Fruit fly (Drosophila melanogaster) whole organism, embryonic: ENCODE measurements around the gene Cont.

ENCODE experiments used
- Aef1 ChIP-seq: fragments of 200-800 bp; sonication (Bioruptor generic); IDR thresholded peaks from 3 replicates; pipeline ENCODE4 v1.3.6; 2022; ENCODE audit warnings: missing biosample characterization, missing genetic modification characterization
- BEAF-32 ChIP-seq: fragments of 200-800 bp; sonication (Bioruptor generic); optimal IDR thresholded peaks from 3 replicates; lab custom pipeline; 2017; ENCODE audit warnings: missing biosample characterization, missing genetic modification characterization, mild to moderate bottlenecking, moderate library complexity, missing genetic modification reagents
- Bgb ChIP-seq: fragments of 200-800 bp; sonication (Bioruptor generic); IDR thresholded peaks from 2 replicates; pipeline ENCODE4 v1.3.6; 2022; ENCODE audit warnings: missing biosample characterization, missing genetic modification characterization; ENCODE audit not compliant: partially characterized antibody
- Blimp-1 ChIP-seq: fragments of 200-800 bp; sonication (Bioruptor generic); optimal IDR thresholded peaks from 3 replicates; lab custom pipeline; 2018; ENCODE audit warnings: missing biosample characterization, missing genetic modification characterization, mild to moderate bottlenecking, moderate library complexity, missing genetic modification reagents
- BtbVII ChIP-seq: fragments of 200-800 bp; sonication (Bioruptor generic); optimal IDR thresholded peaks from 3 replicates; lab custom pipeline; 2017; ENCODE audit warnings: missing biosample characterization, mild to moderate bottlenecking, missing genetic modification characterization
- CG10267 ChIP-seq: fragments of 200-800 bp; sonication (Bioruptor generic); optimal IDR thresholded peaks from 2 replicates; lab custom pipeline; 2018; ENCODE audit warnings: missing biosample characterization, mild to moderate bottlenecking, missing genetic modification characterization, moderate library complexity
- CG10431 ChIP-seq: fragments of 200-800 bp; sonication (Bioruptor generic); optimal IDR thresholded peaks from 3 replicates; lab custom pipeline; 2018; ENCODE audit warnings: missing biosample characterization, mild to moderate bottlenecking, missing genetic modification characterization
- CG11723 ChIP-seq: fragments of 200-800 bp; sonication (Bioruptor generic); optimal IDR thresholded peaks from 2 replicates; lab custom pipeline; 2017; ENCODE audit warnings: missing biosample characterization, mild to moderate bottlenecking, missing genetic modification characterization
- CG12659 ChIP-seq: fragments of 200-800 bp; sonication (Bioruptor generic); optimal IDR thresholded peaks from 3 replicates; lab custom pipeline; 2017; ENCODE audit warnings: mild to moderate bottlenecking, missing biosample characterization, missing genetic modification reagents, missing genetic modification characterization
- CG1602 ChIP-seq: fragments of 200-800 bp; sonication (Bioruptor generic); optimal IDR thresholded peaks from 3 replicates; lab custom pipeline; 2016; ENCODE audit warnings: missing biosample characterization, missing genetic modification characterization
- CG1603 ChIP-seq: fragments of 200-800 bp; sonication (Bioruptor generic); optimal IDR thresholded peaks from 2 replicates; lab custom pipeline; 2019; ENCODE audit warnings: missing biosample characterization, mild to moderate bottlenecking, missing genetic modification characterization, moderate library complexity
- CG17186 ChIP-seq: fragments of 200-800 bp; sonication (Bioruptor generic); optimal IDR thresholded peaks from 3 replicates; lab custom pipeline; 2017; ENCODE audit warnings: missing biosample characterization, missing genetic modification reagents, missing genetic modification characterization
- CG2116 ChIP-seq: fragments of 200-800 bp; sonication (Bioruptor generic); optimal IDR thresholded peaks from 3 replicates; lab custom pipeline; 2018; ENCODE audit warnings: missing biosample characterization, mild to moderate bottlenecking, missing genetic modification characterization
- CG2712 ChIP-seq: fragments of 200-800 bp; optimal IDR thresholded peaks from 3 replicates; lab custom pipeline; 2019; ENCODE audit warnings: missing biosample characterization, mild to moderate bottlenecking, missing genetic modification characterization, moderate library complexity
- CG33213 ChIP-seq: fragments of 200-800 bp; sonication (Bioruptor generic); optimal IDR thresholded peaks from 3 replicates; lab custom pipeline; 2016; ENCODE audit warnings: missing biosample characterization, missing genetic modification characterization
- CG34224 ChIP-seq: fragments of 200-800 bp; sonication (Bioruptor generic); IDR thresholded peaks from 3 replicates; pipeline ENCODE4 v1.3.6; 2022; ENCODE audit warnings: missing biosample characterization, missing genetic modification characterization; ENCODE audit not compliant: partially characterized antibody
- CG3995 ChIP-seq: fragments of 200-800 bp; sonication (Bioruptor generic); optimal IDR thresholded peaks from 3 replicates; lab custom pipeline; 2016; ENCODE audit warnings: missing biosample characterization, missing genetic modification characterization
- CG4282 ChIP-seq: fragments of 200-800 bp; sonication (Bioruptor generic); optimal IDR thresholded peaks from 2 replicates; lab custom pipeline; 2016; ENCODE audit warnings: missing biosample characterization, missing genetic modification characterization
- CG6791 ChIP-seq: fragments of 200-800 bp; sonication (Bioruptor generic); IDR thresholded peaks from 3 replicates; pipeline ENCODE4 v1.3.6; 2022; ENCODE audit warnings: missing biosample characterization, missing genetic modification characterization; ENCODE audit not compliant: partially characterized antibody
- CG8290 ChIP-seq, 3 experiments: fragments of 200-800 bp; sonication (Bioruptor generic); optimal IDR thresholded peaks; 2 replicates each; lab custom pipeline; 2016 to 2019; ENCODE audit warnings: missing biosample characterization in 3 of 3, missing genetic modification characterization in 3 of 3, mild to moderate bottlenecking in 2 of 3, moderate library complexity in 1 of 3
- CoRest ChIP-seq: fragments of 200-800 bp; sonication (Bioruptor generic); optimal IDR thresholded peaks from 3 replicates; lab custom pipeline; 2018; ENCODE audit warnings: missing biosample characterization, mild to moderate bottlenecking, missing genetic modification characterization, moderate library complexity
- ERR ChIP-seq: fragments of 200-800 bp; sonication (Bioruptor generic); optimal IDR thresholded peaks from 2 replicates; lab custom pipeline; 2016; ENCODE audit warnings: missing biosample characterization, missing genetic modification characterization
- Ets97D ChIP-seq: fragments of 200-800 bp; sonication (Bioruptor generic); optimal IDR thresholded peaks from 3 replicates; lab custom pipeline; 2016; ENCODE audit warnings: missing biosample characterization, missing genetic modification characterization
- H15 ChIP-seq: fragments of 200-800 bp; sonication (Bioruptor generic); IDR thresholded peaks from 3 replicates; pipeline ENCODE4 v1.3.6; 2022; ENCODE audit warnings: missing biosample characterization, missing genetic modification characterization
- HLH54F ChIP-seq: fragments of 200-800 bp; sonication (Bioruptor generic); optimal IDR thresholded peaks from 3 replicates; lab custom pipeline; 2016; ENCODE audit warnings: missing biosample characterization, missing genetic modification characterization
- HmgZ ChIP-seq: fragments of 200-800 bp; sonication (Bioruptor generic); optimal IDR thresholded peaks from 2 replicates; lab custom pipeline; 2018; ENCODE audit warnings: missing biosample characterization, mild to moderate bottlenecking, missing genetic modification characterization
- Hr3 ChIP-seq: fragments of 200-800 bp; sonication (Bioruptor generic); optimal IDR thresholded peaks from 3 replicates; lab custom pipeline; 2016; ENCODE audit warnings: missing biosample characterization, missing genetic modification characterization
- Hsf ChIP-seq: fragments of 200-800 bp; sonication (Bioruptor generic); optimal IDR thresholded peaks from 3 replicates; lab custom pipeline; 2016; ENCODE audit warnings: missing biosample characterization, missing genetic modification characterization
- Lim3 ChIP-seq: fragments of 200-800 bp; sonication (Bioruptor generic); IDR thresholded peaks from 2 replicates; pipeline ENCODE4 v1.3.6; 2022; ENCODE audit warnings: missing biosample characterization, missing genetic modification characterization
- MBD-R2 ChIP-seq: fragments of 200-800 bp; sonication (Bioruptor generic); IDR thresholded peaks from 2 replicates; pipeline ENCODE4 v1.3.6; 2022; ENCODE audit warnings: missing biosample characterization, missing genetic modification characterization
- Med ChIP-seq: fragments of 200-800 bp; sonication (Bioruptor generic); peaks from one replicate; lab custom pipeline; 2016; ENCODE audit warnings: missing biosample characterization, missing genetic modification characterization, mild to moderate bottlenecking, inconsistent platforms, moderate library complexity
- Opbp ChIP-seq: fragments of 200-800 bp; sonication (Bioruptor generic); IDR thresholded peaks from 3 replicates; pipeline ENCODE4 v1.3.6; 2022; ENCODE audit warnings: missing biosample characterization, missing genetic modification characterization; ENCODE audit not compliant: partially characterized antibody
- Sin3A ChIP-seq: fragments of >200 bp; optimal IDR thresholded peaks from 2 replicates; lab custom pipeline; 2018
- Sry-δ ChIP-seq: fragments of 200-800 bp; sonication (Bioruptor generic); optimal IDR thresholded peaks from 2 replicates; lab custom pipeline; 2016; ENCODE audit warnings: missing biosample characterization, missing genetic modification characterization
- br ChIP-seq: fragments of >200 bp; optimal IDR thresholded peaks from 2 replicates; lab custom pipeline; 2017
- eve ChIP-seq, 2 experiments: fragments of >200 bp; optimal IDR thresholded peaks; 2 replicates each; lab custom pipeline; 2017; ENCODE audit warnings: missing biosample characterization in 2 of 2, missing genetic modification characterization in 2 of 2
- gfzf ChIP-seq: fragments of 200-800 bp; sonication (Bioruptor generic); optimal IDR thresholded peaks from 2 replicates; lab custom pipeline; 2016; ENCODE audit warnings: missing biosample characterization, mild to moderate bottlenecking, missing genetic modification characterization, moderate library complexity
- her ChIP-seq: fragments of 200-800 bp; sonication (Bioruptor generic); optimal IDR thresholded peaks from 2 replicates; lab custom pipeline; 2016; ENCODE audit warnings: missing biosample characterization, missing genetic modification characterization
- knrl ChIP-seq: fragments of 200-800 bp; sonication (Bioruptor generic); IDR thresholded peaks from 3 replicates; pipeline ENCODE4 v1.3.6; 2022; ENCODE audit warnings: missing biosample characterization, missing genetic modification characterization; ENCODE audit not compliant: partially characterized antibody
- nau ChIP-seq: fragments of 200-800 bp; sonication (Bioruptor generic); optimal IDR thresholded peaks from 3 replicates; lab custom pipeline; 2017; ENCODE audit warnings: missing biosample characterization, mild to moderate bottlenecking, missing genetic modification characterization, missing genetic modification reagents
- p53 ChIP-seq: fragments of 200-800 bp; sonication (Bioruptor generic); optimal IDR thresholded peaks from 2 replicates; lab custom pipeline; 2016; ENCODE audit warnings: missing biosample characterization, missing genetic modification characterization
- phol ChIP-seq: fragments of 200-800 bp; sonication (Bioruptor generic); optimal IDR thresholded peaks from 3 replicates; lab custom pipeline; 2018; ENCODE audit warnings: missing biosample characterization, mild to moderate bottlenecking, missing genetic modification characterization, moderate library complexity
- pzg ChIP-seq: fragments of 200-800 bp; sonication (Bioruptor generic); optimal IDR thresholded peaks from 3 replicates; lab custom pipeline; 2018; ENCODE audit warnings: missing biosample characterization, mild to moderate bottlenecking, missing genetic modification characterization, moderate library complexity
- row ChIP-seq: fragments of 200-800 bp; sonication (Bioruptor generic); IDR thresholded peaks from 3 replicates; pipeline ENCODE4 v1.3.6; 2022; ENCODE audit warnings: missing biosample characterization, missing genetic modification characterization
- sens ChIP-seq: fragments of 200-800 bp; sonication (Bioruptor generic); peaks from one replicate; lab custom pipeline; 2016; ENCODE audit warnings: missing biosample characterization, missing genetic modification characterization
- stwl ChIP-seq: fragments of 200-800 bp; sonication (Bioruptor generic); optimal IDR thresholded peaks from 3 replicates; lab custom pipeline; 2018; ENCODE audit warnings: missing biosample characterization, mild to moderate bottlenecking, missing genetic modification characterization, moderate library complexity
- trem ChIP-seq: fragments of 200-800 bp; optimal IDR thresholded peaks from 3 replicates; lab custom pipeline; 2019; ENCODE audit warnings: missing biosample characterization, mild to moderate bottlenecking, missing genetic modification characterization, moderate library complexity
- yki ChIP-seq: fragments of >200 bp; optimal IDR thresholded peaks from 3 replicates; lab custom pipeline; 2018
- zen ChIP-seq: fragments of 200-800 bp; sonication (Bioruptor generic); optimal IDR thresholded peaks from 3 replicates; lab custom pipeline; 2018; ENCODE audit warnings: missing biosample characterization, mild to moderate bottlenecking, missing genetic modification characterization, moderate library complexity

Cont gene

DNA sequence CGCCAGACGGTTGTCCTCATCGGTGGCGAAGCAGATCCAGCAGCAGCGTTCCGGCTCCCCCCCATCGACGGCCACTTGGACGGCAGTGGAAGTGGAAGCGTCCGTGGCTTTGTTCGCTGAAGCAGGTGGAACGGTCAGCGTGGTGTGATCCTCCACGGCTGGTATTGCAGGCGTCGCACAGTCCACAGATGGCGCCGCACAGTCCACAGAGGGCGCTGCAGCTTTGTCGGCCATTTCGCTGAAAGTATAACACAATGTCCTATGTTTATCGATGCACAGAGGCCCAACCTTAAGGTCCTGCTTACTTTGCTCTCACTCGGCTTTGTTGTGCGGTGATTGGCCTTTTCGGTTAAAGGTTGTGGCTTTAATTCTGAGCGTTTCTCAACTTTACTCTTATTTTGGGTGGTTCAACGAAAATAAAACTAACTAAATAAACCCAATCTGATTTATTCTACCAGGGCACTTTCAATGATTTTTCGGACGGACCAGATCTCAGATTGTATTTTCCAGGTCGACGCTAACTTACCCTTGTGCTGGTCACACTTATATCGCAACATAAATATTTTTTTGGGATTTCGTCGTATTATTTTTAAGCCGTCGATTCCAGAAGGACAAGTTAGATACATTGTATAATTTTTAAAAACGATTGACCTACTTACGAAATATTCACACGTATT, 16.4 kb downstream of the Cont start, which contains the start of gene CG9855 (continued):
- TF ChIP-seq stwl (tag; lab: Kevin White, UChicago) (peak; percentile 81), HLH54F (GFP tag; lab: Kevin White, UChicago) (no peak), CG17186 (GFP tag; lab: Kevin White, UChicago) (peak; percentile 26), Sry-δ (GFP tag; lab: Kevin White, UChicago) (peak; percentile 40), CG34224 (GFP tag; lab: Robert Waterston, UW) (0 out of 3 replicates have a peak, but pooled peaks have one; percentile 33), CG33213 (GFP tag; lab: Kevin White, UChicago) (peak; percentile 83), Blimp-1 (GFP tag; lab: Kevin White, UChicago) (peak; percentile 34), Hr3 (GFP tag; lab: Kevin White, UChicago) (peak; percentile 16), CG2712 (tag; lab: Kevin White, UChicago) (peak; percentile 32), ERR (GFP tag; lab: Kevin White, UChicago) (no peak), HmgZ (tag; lab: Kevin White, UChicago) (peak; percentile 21), CG11723 (GFP tag; lab: Kevin White, UChicago) (no peak), phol (tag; lab: Kevin White, UChicago) (peak; percentile 32), CG8290 (GFP tag; optimal IDR thresholded peaks at IDR 0.05; lab: Kevin White, UChicago) (peak; percentile 24), CG8290 (tag; optimal IDR thresholded peaks at IDR 0.05; lab: Kevin White, UChicago) (peak in 1 of 2 experiments; percentile 20), BtbVII (GFP tag; lab: Kevin White, UChicago) (no peak), Lim3 (no peak), Med (GFP tag; lab: Kevin White, UChicago) (peak; percentile 61), Aef1 (GFP tag; lab: Robert Waterston, UW) (no peak), her (GFP tag; lab: Kevin White, UChicago) (no peak), CG1603 (tag; lab: Kevin White, UChicago) (peak; percentile 63), zen (no peak), CG12659 (GFP tag; lab: Kevin White, UChicago) (peak; percentile 68), CG6791 (GFP tag; lab: Robert Waterston, UW) (peak; percentile 48; the same call in 2 of the 3 replicates), br (no peak), CG3995 (GFP tag; lab: Kevin White, UChicago) (peak; percentile 85), Hsf (no peak), MBD-R2 (peak; percentile 78), CG10267 (peak; percentile 45), trem (tag; lab: Kevin White, UChicago) (peak; percentile 46), yki (lab: Kevin White, UChicago) (no peak), pzg (GFP tag; lab: Kevin White, UChicago) (peak; percentile 79), gfzf (GFP tag; lab: Kevin White, UChicago) (peak; percentile 94), nau (GFP tag; lab: Kevin White, UChicago) (no peak), Sin3A (peak; percentile 18), knrl (GFP tag; lab: Robert Waterston, UW) (0 out of 3 replicates have a peak, but pooled peaks have one; percentile 11), CoRest (tag; lab: Kevin White, UChicago) (peak; percentile 23), Bgb (peak; percentile 13; the same call in 1 of the 2 replicates), Opbp (GFP tag; lab: Robert Waterston, UW) (0 out of 3 replicates have a peak, but pooled peaks have one; percentile 13), row (peak; percentile 49), CG4282 (GFP tag; lab: Kevin White, UChicago) (no peak), CG10431 (GFP tag; lab: Kevin White, UChicago) (peak; percentile 11), eve (GFP tag; optimal IDR thresholded peaks at IDR 0.05; lab: Kevin White, UChicago) (no peak), BEAF-32 (GFP tag; lab: Kevin White, UChicago) (peak; percentile 59), p53 (GFP tag; lab: Kevin White, UChicago) (no peak), CG2116 (GFP tag; lab: Kevin White, UChicago) (peak; percentile 40), Ets97D (GFP tag; lab: Kevin White, UChicago) (peak; percentile 45), sens (GFP tag; lab: Kevin White, UChicago) (peak; percentile 48), H15 (no peak), CG1602 (GFP tag; lab: Kevin White, UChicago) (no peak)
